Worm (Caenorhabditis elegans) whole organism, L4 larva: ENCODE data around the gene flp-26.

Experiments
- F26F4.8 ChIP-seq: fragments of 200-800 bp; sonication (Bioruptor generic); conservative IDR thresholded peaks from 2 replicates; pipeline ENCODE4 v1.3.6; 2022; ENCODE audit warnings: missing genetic modification characterization, missing compliant biosample characterization
- F44E2.7 ChIP-seq: fragments of 200-800 bp; sonication (Bioruptor generic); IDR thresholded peaks from 2 replicates; pipeline ENCODE4 v2.1.2; 2022; ENCODE audit warnings: missing genetic modification characterization, missing compliant biosample characterization
- Y48G9A.11 ChIP-seq: fragments of 200-800 bp; sonication (Bioruptor generic); IDR thresholded peaks from 2 replicates; pipeline ENCODE4 v1.3.6; 2022; ENCODE audit warnings: missing genetic modification reagents, missing genetic modification characterization, missing compliant biosample characterization
- ZK337.2 ChIP-seq: fragments of 200-800 bp; sonication (Bioruptor generic); IDR thresholded peaks from 2 replicates; pipeline ENCODE4 v1.3.6; 2022; ENCODE audit warnings: missing genetic modification reagents, missing genetic modification characterization, missing compliant biosample characterization
- ZK546.5 ChIP-seq, 2 experiments: sonication (generic microtip); optimal IDR thresholded peaks; 2 replicates each; lab custom pipeline; 2017; ENCODE audit warnings: missing biosample characterization in 2 of 2, missing genetic modification characterization in 2 of 2
- aha-1 ChIP-seq: fragments of 150-350 bp; peaks from one replicate; lab custom pipeline; 2014; ENCODE audit warnings: missing biosample characterization, missing genetic modification characterization
- aly-2 ChIP-seq: sonication (generic microtip); optimal IDR thresholded peaks from 2 replicates; lab custom pipeline; 2018; ENCODE audit warnings: missing biosample characterization, missing genetic modification characterization
- ceh-20 ChIP-seq: fragments of 200-800 bp; sonication (Bioruptor generic); IDR thresholded peaks from 2 replicates; pipeline ENCODE4 v1.3.6; 2022; ENCODE audit warnings: missing genetic modification reagents, missing genetic modification characterization, missing compliant biosample characterization
- ceh-28 ChIP-seq: fragments of 150-350 bp; optimal IDR thresholded peaks from 2 replicates; lab custom pipeline; 2014; ENCODE audit warnings: missing biosample characterization, missing genetic modification reagents, missing genetic modification characterization
- ceh-62 ChIP-seq: sonication (generic microtip); optimal IDR thresholded peaks from 2 replicates; lab custom pipeline; 2017; ENCODE audit warnings: missing biosample characterization, missing genetic modification characterization
- ceh-82 ChIP-seq: sonication (generic microtip); optimal IDR thresholded peaks from 2 replicates; lab custom pipeline; 2017; ENCODE audit warnings: missing biosample characterization, missing genetic modification characterization
- daf-16 ChIP-seq, 3 experiments: sonication (generic microtip); optimal IDR thresholded peaks; 2 replicates each; lab custom pipeline; 2016 to 2017; ENCODE audit warnings: missing genetic modification characterization in 3 of 3, missing genetic modification reagents in 3 of 3, mild to moderate bottlenecking in 2 of 3, missing compliant biosample characterization in 2 of 3, missing biosample characterization in 1 of 3, moderate library complexity in 1 of 3
- dpl-1 ChIP-seq: fragments of 150-350 bp; optimal IDR thresholded peaks from 2 replicates; lab custom pipeline; 2014; ENCODE audit warnings: missing biosample characterization, missing genetic modification reagents, missing genetic modification characterization
- egl-27 ChIP-seq: sonication (generic microtip); optimal IDR thresholded peaks from 3 replicates; lab custom pipeline; 2017; ENCODE audit warnings: missing biosample characterization, missing genetic modification reagents, missing genetic modification characterization
- fkh-10 ChIP-seq: fragments of 150-350 bp; optimal IDR thresholded peaks from 2 replicates; lab custom pipeline; 2014; ENCODE audit warnings: missing biosample characterization, missing genetic modification reagents, missing genetic modification characterization
- lim-7 ChIP-seq: fragments of 200-800 bp; sonication (Bioruptor generic); IDR thresholded peaks from 2 replicates; pipeline ENCODE4 v1.3.6; 2022; ENCODE audit warnings: missing genetic modification characterization, missing compliant biosample characterization
- lin-13 ChIP-seq: fragments of 150-350 bp; optimal IDR thresholded peaks from 2 replicates; lab custom pipeline; 2014; ENCODE audit warnings: missing biosample characterization, missing genetic modification reagents, missing genetic modification characterization
- lin-29 ChIP-seq: fragments of 200-800 bp; sonication (Bioruptor generic); IDR thresholded peaks from 2 replicates; pipeline ENCODE4 v1.3.6; 2022; ENCODE audit warnings: missing genetic modification reagents, missing genetic modification characterization, missing compliant biosample characterization
- lin-39 ChIP-seq: fragments of 150-350 bp; optimal IDR thresholded peaks from 2 replicates; lab custom pipeline; 2014; ENCODE audit warnings: missing biosample characterization, missing genetic modification reagents, missing genetic modification characterization
- mdl-1 ChIP-seq, 2 experiments: fragments of 150-350 bp in 1 of 2; sonication (generic microtip) in 1 of 2; optimal IDR thresholded peaks; 2 replicates each; lab custom pipeline; 2014 to 2017; ENCODE audit warnings: missing biosample characterization in 2 of 2, missing genetic modification characterization in 2 of 2
- mdt-29 ChIP-seq: fragments of 200-800 bp; sonication (Bioruptor generic); IDR thresholded peaks from 2 replicates; pipeline ENCODE4 v1.3.6; 2022; ENCODE audit warnings: missing genetic modification reagents, missing genetic modification characterization, missing compliant biosample characterization
- mep-1 ChIP-seq: fragments of 150-350 bp; sonication (generic microtip); optimal IDR thresholded peaks from 3 replicates; lab custom pipeline; 2014; ENCODE audit warnings: missing biosample characterization, missing genetic modification characterization
- nhr-10 ChIP-seq: fragments of 150-350 bp; optimal IDR thresholded peaks from 2 replicates; lab custom pipeline; 2014; ENCODE audit warnings: missing biosample characterization, missing genetic modification characterization
- nhr-28 ChIP-seq: fragments of 150-350 bp; optimal IDR thresholded peaks from 2 replicates; lab custom pipeline; 2014; ENCODE audit warnings: missing biosample characterization, missing genetic modification characterization
- nhr-41 ChIP-seq: fragments of 200-800 bp; sonication (Bioruptor generic); IDR thresholded peaks from 2 replicates; pipeline ENCODE4 v1.3.6; 2022; ENCODE audit warnings: missing genetic modification reagents, missing genetic modification characterization, missing compliant biosample characterization
- nhr-42 ChIP-seq: fragments of 200-800 bp; sonication (Bioruptor generic); IDR thresholded peaks from 2 replicates; pipeline ENCODE4 v1.3.6; 2022; ENCODE audit warnings: missing genetic modification characterization, missing compliant biosample characterization
- pha-4 ChIP-seq, 2 experiments: fragments of 150-350 bp in 1 of 2; fragments of 200-800 bp in 1 of 2; sonication (Bioruptor generic) in 1 of 2; IDR thresholded peaks in 1 of 2; optimal IDR thresholded peaks in 1 of 2; 2 replicates each; pipeline versions ENCODE4 v1.3.6 to Lab custom; 2014 to 2022; ENCODE audit warnings: missing genetic modification characterization in 2 of 2, missing genetic modification reagents in 2 of 2, missing biosample characterization in 1 of 2, missing compliant biosample characterization in 1 of 2
- php-3 ChIP-seq: fragments of 200-800 bp; sonication (Bioruptor generic); IDR thresholded peaks from 2 replicates; pipeline ENCODE4 v1.3.6; 2022; ENCODE audit warnings: missing genetic modification reagents, missing genetic modification characterization, missing compliant biosample characterization
- snpc-4 ChIP-seq: fragments of 150-350 bp; optimal IDR thresholded peaks from 2 replicates; lab custom pipeline; 2014; ENCODE audit warnings: missing biosample characterization, missing genetic modification characterization
- tag-97 ChIP-seq: fragments of 200-800 bp; sonication (Bioruptor generic); IDR thresholded peaks from 2 replicates; pipeline ENCODE4 v1.3.6; 2022; ENCODE audit warnings: missing genetic modification characterization, missing compliant biosample characterization
- zip-2 ChIP-seq: fragments of 150-350 bp; optimal IDR thresholded peaks from 2 replicates; lab custom pipeline; 2014; ENCODE audit warnings: missing biosample characterization, missing genetic modification characterization

Gene flp-26

ce11 chrX:7068400-7068799 lies 39.5 kb downstream of the flp-26 start, which contains the start of gene pdi-6 (continued):
- TF ChIP-seq ceh-20 (GFP tag; lab: Robert Waterston, UW) = peak; percentile 83
- no peak for TF ChIP-seq aly-2 (tag; lab: Kevin White, UChicago)
- peak; percentile 95 for TF ChIP-seq mep-1
- peak; percentile 94 for TF ChIP-seq lin-13
- peak; percentile 50 for TF ChIP-seq zip-2
- peak; percentile 36; the same call in 1 of the 2 replicates for TF ChIP-seq nhr-41 (GFP tag; lab: Robert Waterston, UW)
- no peak for TF ChIP-seq egl-27 (tag; lab: Kevin White, UChicago)
- no peak for TF ChIP-seq ZK546.5 (tag; optimal IDR thresholded peaks at IDR 0.05; lab: Kevin White, UChicago)
- TF ChIP-seq ceh-62 (tag; lab: Kevin White, UChicago) = no peak
- no peak for TF ChIP-seq ceh-28 (tag; lab: Kevin White, UChicago)
- peak; percentile 82 for TF ChIP-seq dpl-1 (GFP tag; lab: Kevin White, UChicago)
- peak; percentile 95 for TF ChIP-seq nhr-28 (tag; lab: Kevin White, UChicago)
- no peak for TF ChIP-seq F44E2.7
- no peak for TF ChIP-seq ceh-82 (tag; lab: Kevin White, UChicago)
- TF ChIP-seq nhr-42 = 0 out of 2 replicates have a peak, but pooled peaks have one; percentile 68
- TF ChIP-seq ZK337.2 (GFP tag; lab: Robert Waterston, UW) = 0 out of 2 replicates have a peak, but pooled peaks have one; percentile 59
- TF ChIP-seq Y48G9A.11 (GFP tag; lab: Robert Waterston, UW) = no peak
- TF ChIP-seq pha-4 (GFP tag; IDR thresholded peaks at IDR 0.05; lab: Robert Waterston, UW) = no peak
- no peak for TF ChIP-seq pha-4 (tag; optimal IDR thresholded peaks at IDR 0.05; lab: Kevin White, UChicago)
- peak; percentile 36 for TF ChIP-seq nhr-10 (tag; lab: Kevin White, UChicago)
- TF ChIP-seq tag-97 (GFP tag; lab: Robert Waterston, UW) = no peak
- peak; percentile 60 for TF ChIP-seq fkh-10 (GFP tag; lab: Kevin White, UChicago)
- TF ChIP-seq, all 104 proteins: peak for 55

ce11 chrX:7075250-7075649 lies 46.3 kb downstream of the flp-26 start, which contains the start of gene B0403.6:
Gene B0403.6 (minus strand): TSS chrX:7075350.
- TF ChIP-seq lin-39 (tag; lab: Kevin White, UChicago) (no peak), aha-1 (tag; lab: Kevin White, UChicago) (no peak), lim-7 (GFP tag; lab: Robert Waterston, UW) (no peak), mdt-29 (GFP tag; lab: Robert Waterston, UW) (no peak), mdl-1 (tag; optimal IDR thresholded peaks at IDR 0.05; lab: Kevin White, UChicago) (no peak)

DNA sequence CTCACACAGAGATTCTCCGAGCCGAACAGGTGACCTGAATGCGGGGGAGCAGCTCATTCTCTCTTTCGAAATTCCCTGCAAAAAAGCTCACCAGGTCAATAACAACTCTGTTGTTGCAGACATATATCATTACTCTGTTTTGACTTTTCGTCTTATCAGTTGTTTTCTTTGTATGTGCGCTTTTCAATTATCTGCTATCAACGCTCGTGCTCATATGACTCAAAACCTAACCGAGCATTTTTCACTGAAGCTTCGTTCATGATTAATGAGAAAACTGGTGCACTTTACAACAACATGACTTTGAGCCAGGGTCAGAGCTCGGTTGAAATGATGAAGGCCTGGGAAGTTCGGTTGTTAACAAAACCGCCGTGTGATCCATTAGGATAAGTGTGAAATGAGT lies 47.5 kb downstream of the flp-26 start:
- TF ChIP-seq F26F4.8 (GFP tag; lab: Robert Waterston, UW) (no peak), php-3 (no peak), snpc-4 (tag; lab: Kevin White, UChicago) (no peak), daf-16 (GFP tag; optimal IDR thresholded peaks at IDR 0.05; lab: Kevin White, UChicago) (peak in 1 of 2 experiments; percentile 89), daf-16 (tag; optimal IDR thresholded peaks at IDR 0.05; lab: Kevin White, UChicago) (no peak), aha-1 (tag; lab: Kevin White, UChicago) (peak; percentile 51), lin-29 (GFP tag; lab: Robert Waterston, UW) (no peak)
